Fruit fly (Drosophila melanogaster) S2 (cell line): Measurements from ENCODE around the gene CG6791.
A peak's percentile ranks its signal among the peaks of the same experiment; 100 is the strongest.

Source experiments
- CG8478 ChIP-seq: fragments of >200 bp; optimal IDR thresholded peaks from 2 replicates; lab custom pipeline; 2018
- CTCF ChIP-seq, 2 experiments: fragments of >200 bp; optimal IDR thresholded peaks; 2 replicates each; lab custom pipeline; 2018

CG6791 gene

DNA sequence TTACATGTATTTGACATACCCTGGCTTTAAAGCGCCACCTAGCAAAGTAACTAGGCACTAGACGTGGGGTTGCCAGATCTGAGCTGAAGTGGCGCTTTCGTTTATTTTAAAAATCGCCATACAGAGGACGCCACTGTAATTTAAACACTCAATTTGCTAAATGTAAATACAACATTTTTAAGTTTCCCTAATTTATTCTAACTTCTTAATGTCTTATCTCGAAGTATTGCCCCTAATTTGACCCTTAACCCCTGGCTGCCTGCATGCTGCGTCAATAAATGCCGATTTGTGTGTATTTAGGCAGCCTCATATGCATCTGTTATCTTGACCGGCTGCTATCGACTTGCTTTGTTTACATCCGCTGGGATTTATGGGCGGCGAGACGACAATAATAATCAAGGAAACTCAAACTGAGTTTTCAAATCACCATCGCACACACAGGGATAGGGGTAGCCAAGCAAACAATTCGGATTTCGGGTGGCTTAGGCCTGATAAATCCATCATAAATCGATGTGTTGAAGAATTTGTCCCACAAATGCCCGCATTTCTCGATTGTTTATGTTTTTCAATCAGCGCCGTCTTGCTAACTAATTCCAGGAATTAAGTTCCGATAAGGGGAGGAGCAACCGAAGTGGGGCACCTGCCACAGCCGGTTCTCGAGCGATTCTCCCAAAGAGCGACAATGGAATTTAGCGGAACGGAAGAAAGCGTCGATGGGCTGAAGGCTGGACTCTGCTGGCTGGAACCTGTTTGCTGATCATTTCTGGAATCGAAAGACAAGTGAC lies 23.5 kb upstream of the CG6791 start:
- TF ChIP-seq CG8478 (no peak), CTCF (optimal IDR thresholded peaks at IDR 0.05; lab: Kevin White, UChicago) (peak; percentile 95 to 98)

DNA sequence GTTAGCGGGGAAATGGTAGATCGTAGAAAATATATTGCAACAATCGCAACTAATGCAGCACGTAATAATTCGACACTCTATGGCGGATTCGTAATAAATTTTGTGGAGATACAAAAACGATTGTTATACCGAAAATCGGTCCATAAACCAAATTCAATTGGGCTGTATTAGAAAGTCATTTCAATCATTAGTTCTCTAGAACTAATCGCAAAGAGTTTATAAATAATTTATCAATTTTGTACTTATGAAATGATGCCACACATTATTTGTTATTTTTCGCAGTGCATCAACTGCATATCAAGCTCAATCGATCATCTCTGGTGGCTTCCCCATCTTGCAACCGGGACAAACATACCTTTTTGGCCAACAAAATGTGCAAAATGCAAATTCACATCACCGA lies 22.5 kb upstream of the CG6791 start:
- TF ChIP-seq CTCF (optimal IDR thresholded peaks at IDR 0.05; lab: Kevin White, UChicago) (no peak), CG8478 (no peak)

dm6 chr3R:11606679-11607078 lies 16.7 kb upstream of the CG6791 start:
- TF ChIP-seq CG8478 (no peak), CTCF (optimal IDR thresholded peaks at IDR 0.05; lab: Kevin White, UChicago) (no peak)

- TF ChIP-seq CG8478 (no peak), CTCF (optimal IDR thresholded peaks at IDR 0.05; lab: Kevin White, UChicago) (no peak)
Measured at dm6 chr3R:11604654-11605436, 14.9 kb upstream of the CG6791 start.

DNA sequence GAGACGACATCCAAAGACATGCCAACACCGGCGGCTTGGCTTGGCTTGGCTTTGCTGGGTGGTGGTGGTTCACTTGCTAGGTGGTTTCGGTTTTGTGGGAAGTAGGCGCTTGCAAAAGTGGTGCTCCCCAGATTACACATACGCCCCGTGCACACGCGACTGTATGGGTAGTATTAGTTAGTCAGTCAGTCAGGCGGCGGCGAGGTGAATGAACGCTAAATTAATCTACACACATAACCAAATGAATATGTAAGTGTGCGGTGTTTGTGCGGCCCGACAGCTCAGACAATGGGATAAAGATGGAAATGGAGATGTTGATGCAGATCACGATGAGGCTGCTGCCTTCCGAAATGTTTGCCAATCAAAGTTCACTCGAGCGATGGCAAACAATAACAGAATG lies 13.2 kb upstream of the CG6791 start:
- TF ChIP-seq CTCF (optimal IDR thresholded peaks at IDR 0.05; lab: Kevin White, UChicago): no peak

DNA sequence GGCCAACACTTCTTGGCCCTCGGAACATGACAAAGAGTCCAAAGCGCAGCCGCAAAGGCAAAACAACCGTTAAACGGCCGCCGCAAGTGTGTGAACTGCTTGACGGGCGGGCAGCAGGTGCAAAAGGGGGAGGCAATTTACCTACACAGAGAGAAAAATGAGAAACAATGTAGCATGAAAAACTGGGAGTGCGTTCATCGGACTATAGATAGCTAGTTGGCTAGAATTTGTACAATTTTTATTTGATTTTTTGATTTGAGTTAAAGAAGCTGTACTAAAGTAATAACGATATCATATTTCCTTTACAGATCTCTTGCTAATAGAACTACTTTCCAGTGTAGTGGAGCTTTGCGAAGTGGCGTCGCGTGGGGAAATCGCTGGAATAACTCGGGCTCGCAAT lies 5.6 kb upstream of the CG6791 start:
- TF ChIP-seq CTCF (optimal IDR thresholded peaks at IDR 0.05; lab: Kevin White, UChicago) (no peak), CG8478 (no peak)

dm6 chr3R:11582253-11582589 lies 7.7 kb downstream of the CG6791 start:
- TF ChIP-seq CG8478 (no peak), CTCF (optimal IDR thresholded peaks at IDR 0.05; lab: Kevin White, UChicago) (no peak)

DNA sequence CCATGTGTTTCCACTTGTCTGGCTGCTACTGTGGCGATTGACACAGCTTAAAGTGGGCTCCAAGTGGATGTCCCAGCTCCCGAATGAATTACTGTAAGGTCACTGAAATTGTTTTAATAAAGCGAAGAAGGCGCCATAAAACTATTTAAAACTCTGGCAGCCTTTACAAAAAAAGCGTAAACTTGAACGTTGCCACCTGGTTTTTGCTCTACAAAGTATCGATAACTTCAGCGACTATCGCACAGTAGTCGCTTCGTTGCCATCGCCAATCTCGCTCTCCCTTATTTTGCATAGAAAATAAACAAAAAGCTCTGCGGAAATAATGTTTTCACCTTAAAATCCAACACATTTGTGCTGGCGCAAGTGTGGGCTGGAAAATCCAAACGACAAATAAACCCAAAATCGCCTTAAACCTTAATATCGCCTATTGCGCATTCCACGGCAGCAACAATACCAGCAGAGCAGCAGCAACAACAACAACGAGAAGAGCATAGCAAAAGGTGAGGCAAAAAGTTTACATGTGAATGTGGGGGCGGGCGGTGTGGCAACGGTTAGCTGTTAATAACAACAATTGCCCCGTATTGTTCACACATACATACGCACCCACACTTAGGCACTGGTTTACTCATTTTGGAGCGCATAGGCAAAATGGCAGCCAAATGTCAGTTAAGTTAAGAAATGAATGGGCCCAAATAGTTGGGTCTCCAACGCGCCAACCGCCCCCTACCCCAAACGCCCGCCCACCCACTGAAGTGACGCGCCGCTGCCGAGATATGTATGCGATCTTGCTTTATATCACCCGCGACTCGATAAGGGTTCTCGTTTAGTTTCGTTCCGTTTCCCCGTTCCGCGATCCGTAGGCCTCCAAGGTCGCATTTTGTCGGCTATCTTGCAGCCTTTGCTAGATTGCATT lies 8.3 kb downstream of the CG6791 start, which contains the start of gene wkd:
Gene wkd (plus strand): TSS at position 237 of the 913 bp plus-strand sequence.
- peak; percentile 4 to 47 for TF ChIP-seq CTCF (optimal IDR thresholded peaks at IDR 0.05; lab: Kevin White, UChicago)
- TF ChIP-seq CG8478: no peak

dm6 chr3R:11578645-11579044 lies 11.3 kb downstream of the CG6791 start, which contains the start of the genes CG6790 and CG5342:
Gene CG6790, minus strand, starts transcription at chr3R:11578745.
Gene CG5342, plus strand, starts transcription at chr3R:11578826.
- TF ChIP-seq CTCF (optimal IDR thresholded peaks at IDR 0.05; lab: Kevin White, UChicago): no peak
- no peak for TF ChIP-seq CG8478

DNA sequence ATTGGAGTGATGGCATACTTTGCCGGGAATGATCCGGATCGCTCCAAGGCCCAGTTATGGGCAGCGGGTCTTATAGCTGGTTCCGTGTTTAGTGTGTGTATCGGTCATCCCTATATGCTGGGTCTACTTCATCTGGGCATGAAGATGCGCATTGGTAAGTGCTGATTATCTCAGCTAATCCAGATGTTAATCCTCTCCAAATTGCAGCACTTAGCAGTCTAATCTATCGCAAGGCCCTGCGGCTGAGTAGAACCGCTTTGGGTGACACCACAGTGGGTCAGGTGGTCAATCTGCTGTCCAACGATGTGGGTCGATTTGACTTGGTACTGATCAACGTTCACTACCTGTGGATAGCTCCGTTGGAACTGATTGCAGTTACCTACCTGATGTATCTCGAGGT lies 18.5 kb downstream of the CG6791 start:
- TF ChIP-seq CG8478 (no peak), CTCF (optimal IDR thresholded peaks at IDR 0.05; lab: Kevin White, UChicago) (no peak)

DNA sequence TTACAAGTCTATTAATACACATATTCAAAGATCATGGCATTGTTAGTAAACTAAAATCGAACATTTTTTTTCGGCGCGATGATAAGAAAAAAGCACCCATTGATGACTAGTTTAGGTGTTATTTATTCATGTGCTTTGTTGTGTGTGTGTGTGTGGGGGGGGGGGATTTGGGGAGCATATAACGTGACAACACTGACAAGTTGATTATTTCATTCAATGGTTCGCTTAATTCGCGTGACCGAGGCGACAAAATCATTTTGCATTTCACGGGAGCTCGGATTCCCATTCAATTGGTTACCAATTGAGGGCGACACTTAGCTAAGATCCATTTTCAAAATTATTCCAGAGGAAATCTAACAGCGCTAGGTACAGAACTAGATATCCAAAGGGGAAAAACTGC lies 20.0 kb downstream of the CG6791 start:
- no peak for TF ChIP-seq CG8478
- TF ChIP-seq CTCF (optimal IDR thresholded peaks at IDR 0.05; lab: Kevin White, UChicago): no peak

- no peak for TF ChIP-seq CG8478
- no peak for TF ChIP-seq CTCF (optimal IDR thresholded peaks at IDR 0.05; lab: Kevin White, UChicago)
Measured at dm6 chr3R:11568873-11569450, 21.0 kb downstream of the CG6791 start, which contains the start of gene Mrp4. Gene Mrp4, plus strand, starts transcription at chr3R:11569250.

- no peak for TF ChIP-seq CG8478
- TF ChIP-seq CTCF (optimal IDR thresholded peaks at IDR 0.05; lab: Kevin White, UChicago): no peak
Measured at dm6 chr3R:11566769-11567570, 23.0 kb downstream of the CG6791 start, which contains the start of the genes fabp and sea. Gene fabp, minus strand, starts transcription at chr3R:11567054. Gene sea, minus strand, starts transcription at chr3R:11567054.
